Worm (Caenorhabditis elegans) whole organism, L4 larva: ENCODE results near the gene mlk-1.

ENCODE experiments used
- F10B5.3 ChIP-seq: sonication (generic microtip); optimal IDR thresholded peaks from 2 replicates; lab custom pipeline; 2016; ENCODE audit warnings: mild to moderate bottlenecking, missing genetic modification characterization, missing compliant biosample characterization
- F26F4.8 ChIP-seq: fragments of 200-800 bp; sonication (Bioruptor generic); conservative IDR thresholded peaks from 2 replicates; pipeline ENCODE4 v1.3.6; 2022; ENCODE audit warnings: missing genetic modification characterization, missing compliant biosample characterization
- F37D6.2 ChIP-seq: sonication (generic microtip); optimal IDR thresholded peaks from 2 replicates; lab custom pipeline; 2016; ENCODE audit warnings: mild to moderate bottlenecking, missing genetic modification characterization, missing compliant biosample characterization
- F49E8.2 ChIP-seq: sonication (generic microtip); optimal IDR thresholded peaks from 2 replicates; lab custom pipeline; 2016; ENCODE audit warnings: missing compliant biosample characterization, mild to moderate bottlenecking, missing genetic modification characterization, borderline replicate concordance
- Y5F2A.4 ChIP-seq: fragments of 200-800 bp; sonication (Bioruptor generic); optimal IDR thresholded peaks from 2 replicates; lab custom pipeline; 2018; ENCODE audit warnings: mild to moderate bottlenecking, missing genetic modification characterization, missing compliant biosample characterization
- ZK546.5 ChIP-seq, 2 experiments: sonication (generic microtip); optimal IDR thresholded peaks; 2 replicates each; lab custom pipeline; 2017; ENCODE audit warnings: missing biosample characterization in 2 of 2, missing genetic modification characterization in 2 of 2
- ama-1 ChIP-seq: fragments of 150-350 bp; optimal IDR thresholded peaks from 2 replicates; lab custom pipeline; 2014; ENCODE audit warnings: inconsistent platforms, mixed read lengths
- ceh-44 ChIP-seq: fragments of 200-800 bp; sonication (Bioruptor generic); IDR thresholded peaks from 2 replicates; pipeline ENCODE4 v1.3.6; 2022; ENCODE audit warnings: missing genetic modification reagents, missing genetic modification characterization, missing compliant biosample characterization
- ceh-82 ChIP-seq: sonication (generic microtip); optimal IDR thresholded peaks from 2 replicates; lab custom pipeline; 2017; ENCODE audit warnings: missing biosample characterization, missing genetic modification characterization
- ces-1 ChIP-seq: fragments of 150-350 bp; sonication (generic microtip); optimal IDR thresholded peaks from 4 replicates; lab custom pipeline; 2014; ENCODE audit warnings: missing biosample characterization, missing genetic modification reagents, missing genetic modification characterization
- cey-2 ChIP-seq: sonication (generic microtip); optimal IDR thresholded peaks from 3 replicates; lab custom pipeline; 2017; ENCODE audit warnings: missing genetic modification characterization, mild to moderate bottlenecking, missing compliant biosample characterization, antibody characterized with exemption, borderline replicate concordance; ENCODE audit not compliant: insufficient read depth
- daf-16 ChIP-seq, 3 experiments: sonication (generic microtip); optimal IDR thresholded peaks; 2 replicates each; lab custom pipeline; 2016 to 2017; ENCODE audit warnings: missing genetic modification characterization in 3 of 3, missing genetic modification reagents in 3 of 3, mild to moderate bottlenecking in 2 of 3, missing compliant biosample characterization in 2 of 3, missing biosample characterization in 1 of 3, moderate library complexity in 1 of 3
- daf-19 ChIP-seq: fragments of 200-800 bp; sonication (Bioruptor generic); conservative IDR thresholded peaks from 2 replicates; pipeline ENCODE4 v1.3.6; 2022; ENCODE audit warnings: missing genetic modification characterization, missing compliant biosample characterization
- dmd-6 ChIP-seq: fragments of 200-800 bp; sonication (Bioruptor generic); IDR thresholded peaks from 2 replicates; pipeline ENCODE4 v1.3.6; 2022; ENCODE audit warnings: missing genetic modification reagents, missing genetic modification characterization, missing compliant biosample characterization
- dpl-1 ChIP-seq: fragments of 150-350 bp; optimal IDR thresholded peaks from 2 replicates; lab custom pipeline; 2014; ENCODE audit warnings: missing biosample characterization, missing genetic modification reagents, missing genetic modification characterization
- dve-1 ChIP-seq: sonication (generic microtip); optimal IDR thresholded peaks from 2 replicates; lab custom pipeline; 2017; ENCODE audit warnings: antibody characterized with exemption, mild to moderate bottlenecking, missing genetic modification characterization, missing compliant biosample characterization; ENCODE audit not compliant: insufficient read depth
- fkh-10 ChIP-seq: fragments of 150-350 bp; optimal IDR thresholded peaks from 2 replicates; lab custom pipeline; 2014; ENCODE audit warnings: missing biosample characterization, missing genetic modification reagents, missing genetic modification characterization
- hlh-11 ChIP-seq: fragments of 200-800 bp; sonication (Bioruptor generic); optimal IDR thresholded peaks from 2 replicates; lab custom pipeline; 2018; ENCODE audit warnings: mild to moderate bottlenecking, missing genetic modification characterization, missing compliant biosample characterization
- hlh-30 ChIP-seq: sonication (generic microtip); optimal IDR thresholded peaks from 2 replicates; lab custom pipeline; 2017; ENCODE audit warnings: antibody characterized with exemption, mild to moderate bottlenecking, missing genetic modification characterization, missing compliant biosample characterization; ENCODE audit not compliant: insufficient read depth
- lin-38 ChIP-seq: fragments of 200-800 bp; sonication (Bioruptor generic); IDR thresholded peaks from 2 replicates; pipeline ENCODE4 v1.3.6; 2022; ENCODE audit warnings: missing genetic modification reagents, missing genetic modification characterization, missing compliant biosample characterization
- madf-9 ChIP-seq: fragments of 200-800 bp; sonication (Bioruptor generic); conservative IDR thresholded peaks from 2 replicates; pipeline ENCODE4 v1.3.6; 2022; ENCODE audit warnings: missing genetic modification reagents, missing genetic modification characterization, missing compliant biosample characterization
- mxl-2 ChIP-seq: fragments of 200-800 bp; sonication (Bioruptor generic); conservative IDR thresholded peaks from 2 replicates; pipeline ENCODE4 v1.3.6; 2022; ENCODE audit warnings: missing genetic modification reagents, missing genetic modification characterization, missing compliant biosample characterization
- mxl-3 ChIP-seq: fragments of 200-800 bp; sonication (Bioruptor generic); optimal IDR thresholded peaks from 2 replicates; lab custom pipeline; 2018; ENCODE audit warnings: mild to moderate bottlenecking, missing genetic modification characterization, missing compliant biosample characterization
- nhr-10 ChIP-seq: fragments of 150-350 bp; optimal IDR thresholded peaks from 2 replicates; lab custom pipeline; 2014; ENCODE audit warnings: missing biosample characterization, missing genetic modification characterization
- nhr-102 ChIP-seq: sonication (generic microtip); optimal IDR thresholded peaks from 2 replicates; lab custom pipeline; 2016; ENCODE audit warnings: mild to moderate bottlenecking, missing genetic modification characterization, moderate library complexity, missing compliant biosample characterization
- nhr-111 ChIP-seq: fragments of 200-800 bp; sonication (Bioruptor generic); optimal IDR thresholded peaks from 2 replicates; lab custom pipeline; 2018; ENCODE audit warnings: mild to moderate bottlenecking, missing genetic modification characterization, missing compliant biosample characterization
- nhr-237 ChIP-seq: sonication (generic microtip); optimal IDR thresholded peaks from 2 replicates; lab custom pipeline; 2017; ENCODE audit warnings: missing biosample characterization, missing genetic modification characterization
- nhr-28 ChIP-seq: fragments of 150-350 bp; optimal IDR thresholded peaks from 2 replicates; lab custom pipeline; 2014; ENCODE audit warnings: missing biosample characterization, missing genetic modification characterization
- nhr-48 ChIP-seq: sonication (generic microtip); optimal IDR thresholded peaks from 2 replicates; lab custom pipeline; 2016; ENCODE audit warnings: mild to moderate bottlenecking, missing genetic modification characterization, missing compliant biosample characterization
- nhr-76 ChIP-seq: fragments of 150-350 bp; optimal IDR thresholded peaks from 2 replicates; lab custom pipeline; 2014; ENCODE audit warnings: missing biosample characterization, missing genetic modification characterization
- php-3 ChIP-seq: fragments of 200-800 bp; sonication (Bioruptor generic); IDR thresholded peaks from 2 replicates; pipeline ENCODE4 v1.3.6; 2022; ENCODE audit warnings: missing genetic modification reagents, missing genetic modification characterization, missing compliant biosample characterization
- pqm-1 ChIP-seq: sonication (generic microtip); optimal IDR thresholded peaks from 2 replicates; lab custom pipeline; 2017; ENCODE audit warnings: missing biosample characterization, missing genetic modification characterization
- unc-62 ChIP-seq, 3 experiments: fragments of 150-350 bp in 1 of 3; sonication (generic microtip); optimal IDR thresholded peaks in 2 of 3; peaks in 1 of 3; 1 replicate in 1 of 3; 2 replicates in 2 of 3; lab custom pipeline; 2014 to 2017; ENCODE audit warnings: missing biosample characterization in 3 of 3, missing genetic modification characterization in 3 of 3, missing genetic modification reagents in 3 of 3, missing genotype in 1 of 3
- zag-1 ChIP-seq: fragments of 150-350 bp; optimal IDR thresholded peaks from 2 replicates; lab custom pipeline; 2014; ENCODE audit warnings: missing biosample characterization, missing genetic modification characterization
- zfp-2 ChIP-seq: sonication (generic microtip); optimal IDR thresholded peaks from 2 replicates; lab custom pipeline; 2016; ENCODE audit warnings: mild to moderate bottlenecking, missing genetic modification characterization, missing compliant biosample characterization
- zip-2 ChIP-seq: fragments of 150-350 bp; optimal IDR thresholded peaks from 2 replicates; lab custom pipeline; 2014; ENCODE audit warnings: missing biosample characterization, missing genetic modification characterization

The mlk-1 gene

DNA sequence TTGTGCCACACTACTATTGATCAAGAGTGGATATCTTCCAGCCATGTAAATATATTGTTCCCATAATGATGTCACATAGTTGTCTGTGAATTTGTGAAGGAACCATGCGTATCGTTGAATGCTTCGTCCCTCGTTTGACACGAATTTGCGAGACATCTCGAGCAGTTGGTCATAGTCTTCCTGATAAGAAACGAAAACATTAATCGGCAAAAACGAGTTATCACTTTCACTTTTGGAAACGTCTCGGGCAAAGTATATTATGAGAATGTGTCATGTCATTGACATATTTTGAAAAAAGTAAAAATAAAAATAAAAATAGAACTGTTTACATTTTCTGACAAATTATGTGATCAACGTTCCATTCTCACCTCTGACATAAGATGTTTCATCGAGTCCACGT lies 38.2 kb downstream of the mlk-1 start:
- TF ChIP-seq dpl-1 = no peak
- TF ChIP-seq nhr-237 (tag; lab: Kevin White, UChicago) = no peak
- no peak for TF ChIP-seq F37D6.2
- peak; percentile 70 for TF ChIP-seq hlh-11 (tag; lab: Kevin White, UChicago)
- peak; percentile 77 for TF ChIP-seq dmd-6
- no peak for TF ChIP-seq daf-16 (GFP tag; optimal IDR thresholded peaks at IDR 0.05; lab: Kevin White, UChicago)
- TF ChIP-seq daf-16 (tag; optimal IDR thresholded peaks at IDR 0.05; lab: Kevin White, UChicago) = peak; percentile 30
- no peak for TF ChIP-seq daf-19 (GFP tag; lab: Robert Waterston, UW)
- no peak for TF ChIP-seq ces-1 (GFP tag; lab: Kevin White, UChicago)
- TF ChIP-seq F10B5.3 (tag; lab: Kevin White, UChicago) = no peak
- no peak for TF ChIP-seq nhr-76
- TF ChIP-seq nhr-10 (tag; lab: Kevin White, UChicago) = no peak
- TF ChIP-seq pqm-1 (tag; lab: Kevin White, UChicago) = peak; percentile 10
- TF ChIP-seq zip-2 (tag; lab: Kevin White, UChicago) = no peak
- TF ChIP-seq ama-1 (lab: Kevin White, UChicago) = no peak
- TF ChIP-seq Y5F2A.4 (GFP tag; lab: Kevin White, UChicago) = no peak
- no peak for TF ChIP-seq ceh-82
- no peak for TF ChIP-seq ceh-44 (GFP tag; lab: Robert Waterston, UW)
- TF ChIP-seq nhr-102 = peak; percentile 37
- TF ChIP-seq nhr-111 (GFP tag; lab: Kevin White, UChicago) = no peak
- TF ChIP-seq dve-1 (tag; lab: Kevin White, UChicago) = peak; percentile 18
- no peak for TF ChIP-seq lin-38 (GFP tag; lab: Robert Waterston, UW)
- TF ChIP-seq nhr-48 (tag; lab: Kevin White, UChicago) = peak; percentile 39
- no peak for TF ChIP-seq cey-2 (tag; lab: Kevin White, UChicago)
- TF ChIP-seq fkh-10 (GFP tag; lab: Kevin White, UChicago) = no peak
- no peak for TF ChIP-seq zag-1
- TF ChIP-seq mxl-2 (GFP tag; lab: Robert Waterston, UW) = no peak
- TF ChIP-seq hlh-30 (tag; lab: Kevin White, UChicago) = peak; percentile 17
- TF ChIP-seq madf-9 (GFP tag; lab: Robert Waterston, UW) = no peak
- peak; percentile 25 for TF ChIP-seq nhr-28 (tag; lab: Kevin White, UChicago)
- 0 out of 2 replicates have a peak, but pooled peaks have one; percentile 24 for TF ChIP-seq php-3 (GFP tag; lab: Robert Waterston, UW)
- peak; percentile 12 for TF ChIP-seq mxl-3 (GFP tag; lab: Kevin White, UChicago)
- TF ChIP-seq unc-62 (GFP tag; optimal IDR thresholded peaks at IDR 0.05 in 1 of 2; lab: Kevin White, UChicago) = no peak
- no peak for TF ChIP-seq unc-62 (tag; optimal IDR thresholded peaks at IDR 0.05; lab: Kevin White, UChicago)
- no peak for TF ChIP-seq zfp-2
- no peak for TF ChIP-seq F49E8.2 (tag; lab: Kevin White, UChicago)

DNA sequence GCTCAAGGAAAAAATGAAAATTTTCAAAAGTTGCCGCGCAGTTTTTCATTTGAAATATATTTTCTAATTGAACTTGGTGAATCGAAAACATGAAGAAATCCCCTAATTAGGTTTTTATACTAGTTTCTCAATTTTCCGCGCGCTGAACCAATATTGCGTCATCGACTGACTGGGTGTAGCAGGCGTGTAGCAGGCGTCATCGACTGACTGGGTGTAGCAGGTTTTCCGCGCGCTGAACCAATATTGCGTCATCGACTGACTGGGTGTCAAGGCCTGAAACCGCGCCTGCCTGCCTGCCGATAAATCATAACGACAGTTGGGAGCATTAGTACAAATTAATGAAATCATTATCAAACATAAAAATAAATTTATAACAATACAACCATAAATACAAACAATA lies 41.3 kb downstream of the mlk-1 start:
- no peak for TF ChIP-seq php-3 (GFP tag; lab: Robert Waterston, UW)
- TF ChIP-seq dpl-1 = no peak
- peak; percentile 10 for TF ChIP-seq hlh-11 (tag; lab: Kevin White, UChicago)
- TF ChIP-seq ZK546.5 (tag; optimal IDR thresholded peaks at IDR 0.05; lab: Kevin White, UChicago) = no peak

DNA sequence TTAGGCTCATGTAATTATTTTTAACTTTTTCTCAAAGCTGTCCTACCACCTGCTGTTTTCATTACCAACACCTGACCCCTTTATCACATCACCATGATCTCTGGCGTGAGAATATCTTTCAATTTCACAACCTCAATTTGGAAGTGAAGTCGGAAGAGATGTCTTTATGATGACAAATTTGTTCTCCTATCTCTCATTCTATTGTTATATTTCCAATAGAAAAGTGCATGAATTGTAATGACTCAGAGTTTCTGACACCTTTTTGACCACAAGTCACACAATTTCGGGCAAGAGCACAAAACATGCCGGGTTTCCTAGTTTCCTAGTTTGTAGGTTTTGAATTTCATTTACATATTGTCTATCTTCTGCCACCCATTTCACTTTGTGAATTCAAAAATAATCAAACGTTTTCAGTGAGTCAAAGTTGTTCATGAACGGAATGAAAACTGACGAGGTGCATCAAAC lies 45.8 kb downstream of the mlk-1 start, which contains the start of gene srr-4:
Gene srr-4 (plus strand): TSS at position 415 of the 465 bp plus-strand sequence.
- TF ChIP-seq nhr-28 (tag; lab: Kevin White, UChicago) = peak; percentile 61
- peak; percentile 46; the same call in 1 of the 2 replicates for TF ChIP-seq dmd-6
- no peak for TF ChIP-seq nhr-10 (tag; lab: Kevin White, UChicago)
- peak in 1 of 2 experiments; percentile 97 for TF ChIP-seq unc-62 (GFP tag; optimal IDR thresholded peaks at IDR 0.05 in 1 of 2; lab: Kevin White, UChicago)
- no peak for TF ChIP-seq unc-62 (tag; optimal IDR thresholded peaks at IDR 0.05; lab: Kevin White, UChicago)
- no peak for TF ChIP-seq F26F4.8 (GFP tag; lab: Robert Waterston, UW)
- TF ChIP-seq, all 104 proteins: peak for 3
